Fruit fly (Drosophila melanogaster): Measurements from ENCODE around the gene Vti1b.

DNA sequence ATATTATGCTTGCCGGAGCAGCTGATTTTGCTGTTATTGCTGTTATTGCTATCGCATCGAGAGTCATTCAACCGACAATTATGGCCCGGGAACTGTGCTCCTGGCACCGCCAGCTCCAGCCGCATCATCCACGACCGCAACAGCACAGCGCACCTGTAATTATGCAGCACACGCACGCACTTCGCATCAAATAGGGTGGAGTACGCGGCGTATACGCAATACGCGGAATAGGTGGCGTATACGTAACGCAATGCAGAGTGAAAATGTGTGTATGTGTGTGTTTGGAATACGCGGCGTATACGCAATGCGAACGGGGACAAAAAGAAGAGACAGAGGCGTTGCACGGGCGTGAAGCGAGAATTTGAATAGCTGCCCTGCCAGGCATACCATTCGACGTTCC lies 41.0 kb upstream of the Vti1b start:
- TF ChIP-seq CG13204 (GFP tag; optimal IDR thresholded peaks at IDR 0.05) (no peak), Pif1B (GFP tag; optimal IDR thresholded peaks at IDR 0.05) (no peak), Ets98B (GFP tag; IDR thresholded peaks at IDR 0.05) (no peak), CG8301 (tag; optimal IDR thresholded peaks at IDR 0.05) (no peak), gl (tag; optimal IDR thresholded peaks at IDR 0.05) (no peak), CG34367 (tag; optimal IDR thresholded peaks at IDR 0.05) (no peak)
